Worm (Caenorhabditis elegans): Measurements from ENCODE around the gene srx-108.

srx-108 gene

ce11 chrII:3736893-3737375 lies 31.5 kb downstream of the srx-108 start, which contains the start of gene F12E12.6:
Gene F12E12.6, minus strand, starts transcription at chrII:3736943.
- TF ChIP-seq unc-130 (tag; optimal IDR thresholded peaks at IDR 0.05) (no peak), sox-4 (tag; optimal IDR thresholded peaks at IDR 0.05) (no peak), irx-1 (tag; optimal IDR thresholded peaks at IDR 0.05) (no peak), ceh-88 (GFP tag; IDR thresholded peaks at IDR 0.05) (no peak), F16B12.6 (tag; optimal IDR thresholded peaks at IDR 0.05) (no peak), tbx-2 (tag; optimal IDR thresholded peaks at IDR 0.05) (no peak), efl-3 (GFP tag; optimal IDR thresholded peaks at IDR 0.05) (no peak), efl-1 (optimal IDR thresholded peaks at IDR 0.05) (no peak), efl-1 (GFP tag; optimal IDR thresholded peaks at IDR 0.05 in 1 of 2) (no peak), tlp-1 (tag; optimal IDR thresholded peaks at IDR 0.05) (no peak), hpl-2 (GFP tag; optimal IDR thresholded peaks at IDR 0.05) (no peak), jun-1 (tag; optimal IDR thresholded peaks at IDR 0.05) (no peak), nhr-20 (tag; optimal IDR thresholded peaks at IDR 0.05) (no peak), egl-13 (tag; optimal IDR thresholded peaks at IDR 0.05) (no peak), ceh-63 (GFP tag; optimal IDR thresholded peaks at IDR 0.05) (no peak), fkh-8 (tag; optimal IDR thresholded peaks at IDR 0.05) (no peak), rnt-1 (tag; optimal IDR thresholded peaks at IDR 0.05) (no peak), sptf-1 (tag; optimal IDR thresholded peaks at IDR 0.05) (no peak)

- TF ChIP-seq isw-1 (GFP tag; IDR thresholded peaks at IDR 0.05) (no peak), snu-23 (GFP tag; optimal IDR thresholded peaks at IDR 0.05) (no peak), zip-4 (GFP tag; optimal IDR thresholded peaks at IDR 0.05) (no peak), rnt-1 (tag; optimal IDR thresholded peaks at IDR 0.05) (no peak), dsc-1 (tag; optimal IDR thresholded peaks at IDR 0.05) (no peak), ceh-8 (GFP tag; optimal IDR thresholded peaks at IDR 0.05) (no peak), nhr-77 (tag; optimal IDR thresholded peaks at IDR 0.05) (no peak), mab-9 (GFP tag; IDR thresholded peaks at IDR 0.05) (no peak), tbx-2 (tag; optimal IDR thresholded peaks at IDR 0.05) (no peak), tlp-1 (tag; optimal IDR thresholded peaks at IDR 0.05) (no peak), C04F5.9 (tag; optimal IDR thresholded peaks at IDR 0.05) (no peak), aha-1 (tag; optimal IDR thresholded peaks at IDR 0.05) (no peak), swsn-7 (tag; optimal IDR thresholded peaks at IDR 0.05) (no peak), jun-1 (tag; optimal IDR thresholded peaks at IDR 0.05) (no peak), nhr-11 (tag; optimal IDR thresholded peaks at IDR 0.05) (no peak), egl-27 (tag; optimal IDR thresholded peaks at IDR 0.05) (no peak), ets-5 (GFP tag; IDR thresholded peaks at IDR 0.05) (no peak), elt-3 (tag; optimal IDR thresholded peaks at IDR 0.05) (no peak)
These were observed 34.2 kb downstream of the srx-108 start, which contains the start of gene F12E12.2 for ce11 chrII:3739647-3740046. Gene F12E12.2, plus strand, starts transcription at chrII:3739947.

ce11 chrII:3741584-3741983 lies 36.2 kb downstream of the srx-108 start, which contains the start of gene F12E12.1:
Gene F12E12.1, plus strand, starts transcription at chrII:3741884.
- no peak for TF ChIP-seq nhr-19 (GFP tag; conservative IDR thresholded peaks at IDR 0.05)

- TF ChIP-seq lin-14 (GFP tag; optimal IDR thresholded peaks at IDR 0.05), result peak; percentile 75
- peak; percentile 85 for TF ChIP-seq nhr-20 (tag; optimal IDR thresholded peaks at IDR 0.05)
- peak in 1 of 2 experiments; percentile 22 for TF ChIP-seq mdl-1 (tag; optimal IDR thresholded peaks at IDR 0.05)
- no peak for TF ChIP-seq nhr-12 (tag; optimal IDR thresholded peaks at IDR 0.05)
- TF ChIP-seq efl-1 (optimal IDR thresholded peaks at IDR 0.05), result no peak
- TF ChIP-seq efl-1 (GFP tag; optimal IDR thresholded peaks at IDR 0.05 in 1 of 2), result peak in 1 of 2 experiments; percentile 4
- no peak for TF ChIP-seq sox-4 (tag; optimal IDR thresholded peaks at IDR 0.05)
- peak; percentile 20 for TF ChIP-seq elt-2 (tag; optimal IDR thresholded peaks at IDR 0.05)
- peak in 1 of 2 experiments; percentile 39 for TF ChIP-seq lin-35 (GFP tag; optimal IDR thresholded peaks at IDR 0.05)
These were observed 38.3 kb downstream of the srx-108 start, which contains the start of gene nta-1 for ce11 chrII:3743684-3744200. Gene nta-1, minus strand, starts transcription at chrII:3743814.

Measured in whole organism, L1 larva.